Fruit fly (Drosophila melanogaster) S2 (cell line): Measurements from ENCODE around the gene Sh.

Experiments used
- CG8478 ChIP-seq: fragments of >200 bp; optimal IDR thresholded peaks from 2 replicates; lab custom pipeline; 2018
- CTCF ChIP-seq, 2 experiments: fragments of >200 bp; optimal IDR thresholded peaks; 2 replicates each; lab custom pipeline; 2018

DNA sequence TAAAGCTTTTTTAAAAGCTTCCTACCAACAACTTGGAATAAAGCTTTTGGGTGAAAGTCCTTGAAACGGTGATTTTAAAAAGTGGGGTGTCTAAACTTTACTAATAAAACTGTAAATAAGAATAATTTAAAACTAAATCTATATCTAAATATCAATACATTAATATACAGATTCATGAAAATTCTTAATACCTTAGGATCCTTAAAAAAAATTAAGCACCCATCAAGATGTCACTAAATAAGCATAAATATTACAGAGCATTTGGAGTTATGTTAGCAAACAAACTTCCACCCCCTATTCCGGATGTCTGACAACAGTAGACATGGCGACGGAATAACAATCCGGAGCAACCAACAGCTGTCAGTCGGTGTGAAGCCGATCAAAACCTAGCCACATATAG lies 1.1 kb upstream of the Sh start, which contains the start of gene Dhc16F:
- no peak for TF ChIP-seq CG8478
- no peak for TF ChIP-seq CTCF (optimal IDR thresholded peaks at IDR 0.05; lab: Kevin White, UChicago)
